In genomic region chrIV:17406119-17406518, ce11 we compare ENCODE assay signal across 5 worm cellular contexts.
TF ChIP-seq lines count a peak whose summit lies in the region.

No protein-coding gene starts in this region.

TF ChIP-seq in whole organism, L1 larva, 84 proteins besides CTCF, POLR2A, EP300 and RAD21:
- TF ChIP-seq hpl-2 (GFP tag; optimal IDR thresholded peaks at IDR 0.05; lab: Kevin White, UChicago) (no peak), Y116A8C.19 (tag; optimal IDR thresholded peaks at IDR 0.05; lab: Kevin White, UChicago; ENCODE audit: borderline replicate concordance) (no peak), fkh-4 (tag; optimal IDR thresholded peaks at IDR 0.05; lab: Kevin White, UChicago; ENCODE audit: borderline replicate concordance) (no peak), dpl-1 (GFP tag; optimal IDR thresholded peaks at IDR 0.05; lab: Kevin White, UChicago) (no peak), nhr-20 (tag; optimal IDR thresholded peaks at IDR 0.05; lab: Kevin White, UChicago) (peak; percentile 25), nhr-76 (tag; optimal IDR thresholded peaks at IDR 0.05; lab: Kevin White, UChicago) (no peak), F16B12.6 (tag; optimal IDR thresholded peaks at IDR 0.05; lab: Kevin White, UChicago) (no peak), elt-2 (tag; optimal IDR thresholded peaks at IDR 0.05; lab: Kevin White, UChicago) (peak; percentile 64), blmp-1 (tag; optimal IDR thresholded peaks at IDR 0.05; lab: Kevin White, UChicago) (peak; percentile 11), ceh-8 (GFP tag; optimal IDR thresholded peaks at IDR 0.05; lab: Kevin White, UChicago) (no peak)

TF ChIP-seq in whole organism, L2 larva, 48 proteins besides CTCF, POLR2A, EP300 and RAD21 (continues in another document):
- TF ChIP-seq nhr-6 (tag; optimal IDR thresholded peaks at IDR 0.05; lab: Kevin White, UChicago): no peak
- no peak for TF ChIP-seq ama-1 (optimal IDR thresholded peaks at IDR 0.05; lab: Kevin White, UChicago)
- no peak for TF ChIP-seq elt-1 (tag; optimal IDR thresholded peaks at IDR 0.05; lab: Kevin White, UChicago)
- TF ChIP-seq blmp-1 (tag; optimal IDR thresholded peaks at IDR 0.05; lab: Kevin White, UChicago; ENCODE audit: insufficient read depth): peak; percentile 57
- TF ChIP-seq ztf-11 (tag; optimal IDR thresholded peaks at IDR 0.05; lab: Kevin White, UChicago): no peak
- TF ChIP-seq nhr-10 (tag; optimal IDR thresholded peaks at IDR 0.05; lab: Kevin White, UChicago): no peak
- TF ChIP-seq egl-27 (tag; optimal IDR thresholded peaks at IDR 0.05; lab: Kevin White, UChicago): no peak
- no peak for TF ChIP-seq lsy-2 (tag; optimal IDR thresholded peaks at IDR 0.05; lab: Kevin White, UChicago)
- peak; percentile 54 for TF ChIP-seq sma-9 (GFP tag; optimal IDR thresholded peaks at IDR 0.05; lab: Kevin White, UChicago)
- TF ChIP-seq sma-9 (tag; optimal IDR thresholded peaks at IDR 0.05; lab: Kevin White, UChicago): no peak
- TF ChIP-seq mbf-1 (tag; optimal IDR thresholded peaks at IDR 0.05; lab: Kevin White, UChicago): no peak
- TF ChIP-seq C34F6.9 (tag; optimal IDR thresholded peaks at IDR 0.05; lab: Kevin White, UChicago): no peak
- no peak for TF ChIP-seq ceh-16 (tag; optimal IDR thresholded peaks at IDR 0.05; lab: Kevin White, UChicago)
- no peak for TF ChIP-seq nhr-23 (tag; optimal IDR thresholded peaks at IDR 0.05; lab: Kevin White, UChicago)
- TF ChIP-seq nhr-25 (tag; optimal IDR thresholded peaks at IDR 0.05; lab: Kevin White, UChicago): no peak
- TF ChIP-seq nhr-77 (tag; optimal IDR thresholded peaks at IDR 0.05; lab: Kevin White, UChicago): no peak
- no peak for TF ChIP-seq nhr-11 (tag; optimal IDR thresholded peaks at IDR 0.05; lab: Kevin White, UChicago)
- no peak for TF ChIP-seq zag-1 (tag; optimal IDR thresholded peaks at IDR 0.05; lab: Kevin White, UChicago)
- no peak for TF ChIP-seq F13H6.1 (tag; optimal IDR thresholded peaks at IDR 0.05; lab: Kevin White, UChicago)
- no peak for TF ChIP-seq unc-39 (tag; optimal IDR thresholded peaks at IDR 0.05; lab: Kevin White, UChicago)
- TF ChIP-seq nhr-237 (tag; optimal IDR thresholded peaks at IDR 0.05; lab: Kevin White, UChicago): no peak
- TF ChIP-seq crh-2 (tag; optimal IDR thresholded peaks at IDR 0.05; lab: Kevin White, UChicago): peak; percentile 10

TF ChIP-seq in whole organism, L3 larva, 47 proteins besides CTCF, POLR2A, EP300 and RAD21:
- TF ChIP-seq ceh-16 (tag; optimal IDR thresholded peaks at IDR 0.05; lab: Kevin White, UChicago) (no peak), mdl-1 (tag; optimal IDR thresholded peaks at IDR 0.05; lab: Kevin White, UChicago) (no peak), ceh-82 (tag; optimal IDR thresholded peaks at IDR 0.05; lab: Kevin White, UChicago) (no peak), fos-1 (tag; optimal IDR thresholded peaks at IDR 0.05; lab: Kevin White, UChicago) (no peak), jun-1 (tag; optimal IDR thresholded peaks at IDR 0.05; lab: Kevin White, UChicago) (peak; percentile 8), tbx-2 (tag; optimal IDR thresholded peaks at IDR 0.05; lab: Kevin White, UChicago) (no peak), elt-2 (tag; optimal IDR thresholded peaks at IDR 0.05; lab: Kevin White, UChicago) (peak; percentile 76), fkh-2 (tag; optimal IDR thresholded peaks at IDR 0.05; lab: Kevin White, UChicago) (no peak), pqm-1 (tag; optimal IDR thresholded peaks at IDR 0.05; lab: Kevin White, UChicago) (peak; percentile 60), nhr-76 (tag; optimal IDR thresholded peaks at IDR 0.05; lab: Kevin White, UChicago) (no peak), ceh-9 (tag; optimal IDR thresholded peaks at IDR 0.05; lab: Kevin White, UChicago) (no peak), nhr-25 (tag; optimal IDR thresholded peaks at IDR 0.05; lab: Kevin White, UChicago) (no peak)

TF ChIP-seq in whole organism, L4 larva, 104 proteins besides CTCF, POLR2A, EP300 and RAD21 (continues in another document):
- TF ChIP-seq nhr-77 (tag; optimal IDR thresholded peaks at IDR 0.05; lab: Kevin White, UChicago) (peak; percentile 60), lim-7 (GFP tag; IDR thresholded peaks at IDR 0.05; lab: Robert Waterston, UW) (no peak), Y48G9A.11 (GFP tag; IDR thresholded peaks at IDR 0.05; lab: Robert Waterston, UW) (no peak), dve-1 (tag; optimal IDR thresholded peaks at IDR 0.05; lab: Kevin White, UChicago; ENCODE audit: insufficient read depth) (peak; percentile 55), rbr-2 (tag; optimal IDR thresholded peaks at IDR 0.05; lab: Kevin White, UChicago) (no peak), gei-8 (GFP tag; optimal IDR thresholded peaks at IDR 0.05; lab: Kevin White, UChicago) (no peak), daf-16 (GFP tag; optimal IDR thresholded peaks at IDR 0.05; lab: Kevin White, UChicago) (no peak), daf-16 (tag; optimal IDR thresholded peaks at IDR 0.05; lab: Kevin White, UChicago) (peak; percentile 82), cey-2 (tag; optimal IDR thresholded peaks at IDR 0.05; lab: Kevin White, UChicago; ENCODE audit: borderline replicate concordance, insufficient read depth) (no peak), attf-4 (tag; optimal IDR thresholded peaks at IDR 0.05; lab: Kevin White, UChicago) (no peak), nhr-41 (GFP tag; IDR thresholded peaks at IDR 0.05; lab: Robert Waterston, UW) (no peak), arid-1 (GFP tag; conservative IDR thresholded peaks at IDR 0.05; lab: Robert Waterston, UW) (no peak), pqm-1 (tag; optimal IDR thresholded peaks at IDR 0.05; lab: Kevin White, UChicago) (peak; percentile 9), nhr-10 (tag; optimal IDR thresholded peaks at IDR 0.05; lab: Kevin White, UChicago) (no peak), hif-1 (tag; optimal IDR thresholded peaks at IDR 0.05; lab: Kevin White, UChicago) (no peak), ztf-7 (tag; optimal IDR thresholded peaks at IDR 0.05; lab: Kevin White, UChicago) (peak; percentile 73), nhr-48 (tag; optimal IDR thresholded peaks at IDR 0.05; lab: Kevin White, UChicago) (no peak), zip-11 (GFP tag; IDR thresholded peaks at IDR 0.05; lab: Robert Waterston, UW) (no peak), ceh-32 (tag; optimal IDR thresholded peaks at IDR 0.05; lab: Kevin White, UChicago; ENCODE audit: poor library complexity) (no peak), R02D3.7 (tag; optimal IDR thresholded peaks at IDR 0.05; lab: Kevin White, UChicago) (no peak), nhr-28 (tag; optimal IDR thresholded peaks at IDR 0.05; lab: Kevin White, UChicago) (peak; percentile 56), dmd-9 (GFP tag; IDR thresholded peaks at IDR 0.05; lab: Robert Waterston, UW) (no peak), lsy-2 (tag; optimal IDR thresholded peaks at IDR 0.05; lab: Kevin White, UChicago) (no peak), ceh-82 (tag; optimal IDR thresholded peaks at IDR 0.05; lab: Kevin White, UChicago) (no peak), zip-2 (tag; optimal IDR thresholded peaks at IDR 0.05; lab: Kevin White, UChicago) (no peak), T26A8.4 (GFP tag; IDR thresholded peaks at IDR 0.05; lab: Robert Waterston, UW) (no peak), T20F7.1 (GFP tag; optimal IDR thresholded peaks at IDR 0.05; lab: Kevin White, UChicago) (no peak), nhr-102 (tag; optimal IDR thresholded peaks at IDR 0.05; lab: Kevin White, UChicago) (no peak), mxl-3 (GFP tag; optimal IDR thresholded peaks at IDR 0.05; lab: Kevin White, UChicago) (no peak)

TF ChIP-seq in whole organism, late embryonic, 69 proteins besides CTCF, POLR2A, EP300 and RAD21:
- TF ChIP-seq hlh-15 (tag; optimal IDR thresholded peaks at IDR 0.05; lab: Kevin White, UChicago) (no peak), elt-2 (tag; optimal IDR thresholded peaks at IDR 0.05; lab: Kevin White, UChicago) (peak; percentile 82), unc-55 (GFP tag; optimal IDR thresholded peaks at IDR 0.05; lab: Kevin White, UChicago) (no peak)

Comparison
In these comparisons a context has a peak if more than half of its experiments do, and no peak if none do; other contexts are left out.
1. Of the 29 proteins assayed by ChIP-seq in both whole organism, L4 larva and whole organism, L1 larva: peak only in whole organism, L4 larva: nhr-28, nhr-77 and pqm-1; only in whole organism, L1 larva: none; in both: none; in neither: 26.